Worm (Caenorhabditis elegans) whole organism, mixed stage, embryonic: ENCODE measurements around the gene F36F12.1.

Experiments used
- M03D4.4 ChIP-seq: sonication (generic microtip); optimal IDR thresholded peaks from 2 replicates; lab custom pipeline; 2017; ENCODE audit warnings: mild to moderate bottlenecking, missing genetic modification characterization, missing compliant biosample characterization
- bed-3 ChIP-seq: fragments of 200-800 bp; sonication (Bioruptor generic); optimal IDR thresholded peaks from 3 replicates; lab custom pipeline; 2018; ENCODE audit warnings: mild to moderate bottlenecking, missing genetic modification characterization, moderate library complexity, missing compliant biosample characterization
- blmp-1 ChIP-seq: fragments of 150-350 bp; optimal IDR thresholded peaks from 2 replicates; lab custom pipeline; 2014; ENCODE audit warnings: missing biosample characterization, missing genetic modification characterization
- ceh-39 ChIP-seq: fragments of 150-350 bp; optimal IDR thresholded peaks from 2 replicates; lab custom pipeline; 2014; ENCODE audit warnings: missing biosample characterization, missing genetic modification characterization
- ceh-43 ChIP-seq: fragments of 200-800 bp; sonication (Bioruptor generic); optimal IDR thresholded peaks from 2 replicates; lab custom pipeline; 2018; ENCODE audit warnings: mild to moderate bottlenecking, missing genetic modification characterization, moderate library complexity, missing compliant biosample characterization
- ceh-83 ChIP-seq: fragments of 200-800 bp; sonication (Bioruptor generic); optimal IDR thresholded peaks from 2 replicates; lab custom pipeline; 2018; ENCODE audit warnings: mild to moderate bottlenecking, missing genetic modification characterization, missing compliant biosample characterization
- ces-1 ChIP-seq: fragments of 150-350 bp; optimal IDR thresholded peaks from 2 replicates; lab custom pipeline; 2014; ENCODE audit warnings: missing biosample characterization, missing genetic modification reagents, missing genetic modification characterization
- cnd-1 ChIP-seq: fragments of 200-800 bp; sonication (Bioruptor generic); optimal IDR thresholded peaks from 2 replicates; lab custom pipeline; 2018; ENCODE audit warnings: mild to moderate bottlenecking, missing genetic modification characterization, missing compliant biosample characterization
- drap-1 ChIP-seq: fragments of 200-800 bp; sonication (Bioruptor generic); optimal IDR thresholded peaks from 3 replicates; lab custom pipeline; 2018; ENCODE audit warnings: mild to moderate bottlenecking, missing genetic modification characterization, missing compliant biosample characterization
- elt-1 ChIP-seq: sonication (generic microtip); optimal IDR thresholded peaks from 2 replicates; lab custom pipeline; 2017; ENCODE audit warnings: missing genetic modification characterization, mild to moderate bottlenecking, missing compliant biosample characterization, antibody characterized with exemption, moderate library complexity, borderline replicate concordance; ENCODE audit not compliant: insufficient read depth
- elt-3 ChIP-seq: fragments of 150-350 bp; optimal IDR thresholded peaks from 2 replicates; lab custom pipeline; 2014; ENCODE audit warnings: missing biosample characterization, missing genetic modification characterization
- flh-1 ChIP-seq: fragments of 200-800 bp; sonication (Bioruptor generic); optimal IDR thresholded peaks from 2 replicates; lab custom pipeline; 2018; ENCODE audit warnings: mild to moderate bottlenecking, missing genetic modification characterization, moderate library complexity, missing compliant biosample characterization
- ham-2 ChIP-seq: fragments of 200-800 bp; sonication (Bioruptor generic); optimal IDR thresholded peaks from 2 replicates; lab custom pipeline; 2018; ENCODE audit warnings: mild to moderate bottlenecking, missing genetic modification characterization, missing compliant biosample characterization
- hlh-1 ChIP-seq: fragments of 150-350 bp; optimal IDR thresholded peaks from 2 replicates; lab custom pipeline; 2014; ENCODE audit warnings: missing biosample characterization, missing genetic modification reagents, missing genetic modification characterization
- lin-13 ChIP-seq: fragments of 150-350 bp; optimal IDR thresholded peaks from 2 replicates; lab custom pipeline; 2014; ENCODE audit warnings: missing biosample characterization, missing genetic modification characterization
- lin-32 ChIP-seq: fragments of 200-800 bp; sonication (Bioruptor generic); optimal IDR thresholded peaks from 2 replicates; lab custom pipeline; 2018; ENCODE audit warnings: mild to moderate bottlenecking, missing genetic modification characterization, missing compliant biosample characterization
- lsy-2 ChIP-seq: fragments of 150-350 bp; optimal IDR thresholded peaks from 2 replicates; lab custom pipeline; 2014; ENCODE audit warnings: missing biosample characterization, missing genetic modification characterization
- mab-5 ChIP-seq: fragments of 150-350 bp; optimal IDR thresholded peaks from 2 replicates; lab custom pipeline; 2014; ENCODE audit warnings: missing biosample characterization, missing genetic modification characterization
- mep-1 ChIP-seq: fragments of 150-350 bp; optimal IDR thresholded peaks from 2 replicates; lab custom pipeline; 2017; ENCODE audit warnings: missing biosample characterization, missing genetic modification reagents, missing genetic modification characterization, inconsistent platforms
- mls-2 ChIP-seq: sonication (generic microtip); optimal IDR thresholded peaks from 2 replicates; lab custom pipeline; 2016; ENCODE audit warnings: mild to moderate bottlenecking, missing genetic modification characterization, moderate library complexity, missing compliant biosample characterization
- nhr-2 ChIP-seq: fragments of 150-350 bp; optimal IDR thresholded peaks from 2 replicates; lab custom pipeline; 2014; ENCODE audit warnings: missing biosample characterization, missing genetic modification characterization
- nhr-28 ChIP-seq: fragments of 150-350 bp; optimal IDR thresholded peaks from 2 replicates; lab custom pipeline; 2014; ENCODE audit warnings: missing biosample characterization, missing genetic modification characterization
- nhr-76 ChIP-seq: sonication (generic microtip); optimal IDR thresholded peaks from 2 replicates; lab custom pipeline; 2017; ENCODE audit warnings: missing biosample characterization, missing genetic modification characterization
- pha-4 ChIP-seq: fragments of 150-350 bp; optimal IDR thresholded peaks from 2 replicates; lab custom pipeline; 2018; ENCODE audit warnings: missing biosample characterization, missing genetic modification reagents, missing genetic modification characterization
- sem-2 ChIP-seq: fragments of 200-800 bp; sonication (Bioruptor generic); optimal IDR thresholded peaks from 2 replicates; lab custom pipeline; 2018; ENCODE audit warnings: mild to moderate bottlenecking, missing genetic modification characterization, missing compliant biosample characterization
- snpc-4 ChIP-seq: fragments of 150-350 bp; optimal IDR thresholded peaks from 2 replicates; lab custom pipeline; 2014; ENCODE audit warnings: missing biosample characterization, missing genetic modification characterization
- sptf-1 ChIP-seq: sonication (generic microtip); optimal IDR thresholded peaks from 2 replicates; lab custom pipeline; 2017; ENCODE audit warnings: mild to moderate bottlenecking, missing genetic modification characterization, moderate library complexity, missing compliant biosample characterization
- tbx-8 ChIP-seq: fragments of 200-800 bp; sonication (Bioruptor generic); optimal IDR thresholded peaks from 2 replicates; lab custom pipeline; 2018; ENCODE audit warnings: mild to moderate bottlenecking, missing genetic modification characterization, moderate library complexity, missing compliant biosample characterization
- unc-120 ChIP-seq: sonication (generic microtip); optimal IDR thresholded peaks from 2 replicates; lab custom pipeline; 2017; ENCODE audit warnings: missing genetic modification characterization, missing compliant biosample characterization; ENCODE audit not compliant: poor library complexity, severe bottlenecking
- unc-39 ChIP-seq: fragments of 150-350 bp; optimal IDR thresholded peaks from 2 replicates; lab custom pipeline; 2014; ENCODE audit warnings: missing biosample characterization, missing genetic modification characterization
- unc-62 ChIP-seq: fragments of 150-350 bp; optimal IDR thresholded peaks from 2 replicates; lab custom pipeline; 2014; ENCODE audit warnings: missing biosample characterization, missing genetic modification reagents, missing genetic modification characterization
- zip-8 ChIP-seq: fragments of 150-350 bp; optimal IDR thresholded peaks from 2 replicates; lab custom pipeline; 2014; ENCODE audit warnings: missing biosample characterization, missing genetic modification characterization
- ztf-11 ChIP-seq: fragments of 150-350 bp; optimal IDR thresholded peaks from 2 replicates; lab custom pipeline; 2014; ENCODE audit warnings: missing biosample characterization, missing genetic modification characterization

The F36F12.1 gene

ce11 chrV:2066780-2067179 is 36.2 kb downstream of the F36F12.1 start, which contains the start of gene nhr-86:
TSS of gene nhr-86 (minus strand) at chrV:2066850.
- TF ChIP-seq snpc-4 (tag; lab: Kevin White, UChicago) (no peak), ceh-39 (peak; percentile 30), pha-4 (tag; lab: Kevin White, UChicago) (no peak), bed-3 (GFP tag; lab: Kevin White, UChicago) (no peak), drap-1 (no peak), nhr-28 (tag; lab: Kevin White, UChicago) (peak; percentile 51), cnd-1 (tag; lab: Kevin White, UChicago) (no peak), lsy-2 (no peak), flh-1 (GFP tag; lab: Kevin White, UChicago) (no peak), ztf-11 (tag; lab: Kevin White, UChicago) (no peak), lin-13 (tag; lab: Kevin White, UChicago) (no peak), unc-62 (GFP tag; lab: Kevin White, UChicago) (no peak), mab-5 (tag; lab: Kevin White, UChicago) (no peak), unc-120 (tag; lab: Kevin White, UChicago) (peak; percentile 9), lin-32 (GFP tag; lab: Kevin White, UChicago) (no peak), nhr-2 (tag; lab: Kevin White, UChicago) (peak; percentile 31), M03D4.4 (no peak), elt-1 (tag; lab: Kevin White, UChicago) (no peak), ces-1 (no peak), elt-3 (tag; lab: Kevin White, UChicago) (no peak), mep-1 (tag; lab: Kevin White, UChicago) (no peak), ham-2 (GFP tag; lab: Kevin White, UChicago) (peak; percentile 53), unc-39 (tag; lab: Kevin White, UChicago) (no peak), hlh-1 (tag; lab: Kevin White, UChicago) (no peak), ceh-43 (GFP tag; lab: Kevin White, UChicago) (no peak), mls-2 (tag; lab: Kevin White, UChicago) (no peak), zip-8 (tag; lab: Kevin White, UChicago) (no peak), sptf-1 (tag; lab: Kevin White, UChicago) (no peak), blmp-1 (tag; lab: Kevin White, UChicago) (no peak), sem-2 (GFP tag; lab: Kevin White, UChicago) (no peak), nhr-76 (tag; lab: Kevin White, UChicago) (no peak), ceh-83 (no peak)

ce11 chrV:2057324-2057723 is 45.7 kb downstream of the F36F12.1 start, which contains the start of gene comt-3:
TSS of gene comt-3 (plus strand) at chrV:2057537.
- TF ChIP-seq ham-2 (GFP tag; lab: Kevin White, UChicago) (no peak), sptf-1 (tag; lab: Kevin White, UChicago) (no peak), pha-4 (tag; lab: Kevin White, UChicago) (no peak), M03D4.4 (no peak), mep-1 (tag; lab: Kevin White, UChicago) (no peak), mab-5 (tag; lab: Kevin White, UChicago) (no peak), nhr-2 (tag; lab: Kevin White, UChicago) (no peak), hlh-1 (tag; lab: Kevin White, UChicago) (no peak), blmp-1 (tag; lab: Kevin White, UChicago) (no peak), tbx-8 (GFP tag; lab: Kevin White, UChicago) (no peak), snpc-4 (tag; lab: Kevin White, UChicago) (no peak)

ce11 chrV:2055765-2056504 is 47.1 kb downstream of the F36F12.1 start:
- TF ChIP-seq ceh-43 (GFP tag; lab: Kevin White, UChicago) (no peak), mep-1 (tag; lab: Kevin White, UChicago) (no peak), lsy-2 (no peak), pha-4 (tag; lab: Kevin White, UChicago) (no peak), lin-32 (GFP tag; lab: Kevin White, UChicago) (no peak)
- TF ChIP-seq, all 35 proteins: peak for 0
